Worm (Caenorhabditis elegans) whole organism, late embryonic: ENCODE measurements around the gene F38A6.5.

Experiments used
- C08G9.2 ChIP-seq: sonication (generic microtip); optimal IDR thresholded peaks from 2 replicates; lab custom pipeline; 2016; ENCODE audit warnings: mild to moderate bottlenecking, missing genetic modification characterization, moderate library complexity, missing compliant biosample characterization
- F13H6.1 ChIP-seq: sonication (generic microtip); optimal IDR thresholded peaks from 2 replicates; lab custom pipeline; 2016; ENCODE audit warnings: missing genetic modification characterization, missing compliant biosample characterization
- K09A11.1 ChIP-seq: sonication (generic microtip); optimal IDR thresholded peaks from 2 replicates; lab custom pipeline; 2017; ENCODE audit warnings: antibody characterized with exemption, mild to moderate bottlenecking, missing genetic modification characterization, missing compliant biosample characterization; ENCODE audit not compliant: insufficient read depth
- ahr-1 ChIP-seq: sonication (generic microtip); optimal IDR thresholded peaks from 2 replicates; lab custom pipeline; 2016; ENCODE audit warnings: missing genetic modification characterization, missing compliant biosample characterization
- ama-1 ChIP-seq: fragments of 150-350 bp; optimal IDR thresholded peaks from 2 replicates; lab custom pipeline; 2014
- ceh-14 ChIP-seq: sonication (generic microtip); optimal IDR thresholded peaks from 2 replicates; lab custom pipeline; 2016; ENCODE audit warnings: missing genotype, missing genetic modification characterization, missing compliant biosample characterization
- ceh-18 ChIP-seq: sonication (generic microtip); optimal IDR thresholded peaks from 2 replicates; lab custom pipeline; 2016; ENCODE audit warnings: missing genetic modification characterization, missing compliant biosample characterization
- ceh-19 ChIP-seq: fragments of 200-800 bp; sonication (Bioruptor generic); optimal IDR thresholded peaks from 2 replicates; lab custom pipeline; 2018; ENCODE audit warnings: mild to moderate bottlenecking, missing genetic modification characterization, missing compliant biosample characterization
- ceh-30 ChIP-seq: fragments of 150-350 bp; optimal IDR thresholded peaks from 2 replicates; lab custom pipeline; 2014; ENCODE audit warnings: missing biosample characterization, missing genetic modification characterization
- ceh-34 ChIP-seq: sonication (generic microtip); optimal IDR thresholded peaks from 2 replicates; lab custom pipeline; 2016; ENCODE audit warnings: mild to moderate bottlenecking, missing genetic modification characterization, missing compliant biosample characterization
- ceh-45 ChIP-seq: fragments of 200-800 bp; sonication (Bioruptor generic); IDR thresholded peaks from 2 replicates; pipeline ENCODE4 v1.3.6; 2022; ENCODE audit warnings: missing genetic modification reagents, missing genetic modification characterization, missing compliant biosample characterization
- ceh-48 ChIP-seq: sonication (generic microtip); optimal IDR thresholded peaks from 2 replicates; lab custom pipeline; 2016; ENCODE audit warnings: missing genetic modification characterization, inconsistent platforms, missing compliant biosample characterization
- che-1 ChIP-seq: sonication (generic microtip); optimal IDR thresholded peaks from 2 replicates; lab custom pipeline; 2016; ENCODE audit warnings: mild to moderate bottlenecking, missing genetic modification characterization, missing compliant biosample characterization
- elt-2 ChIP-seq: sonication (generic microtip); optimal IDR thresholded peaks from 2 replicates; lab custom pipeline; 2016; ENCODE audit warnings: missing genetic modification reagents, missing genetic modification characterization, missing compliant biosample characterization
- elt-4 ChIP-seq: sonication (generic microtip); optimal IDR thresholded peaks from 2 replicates; lab custom pipeline; 2016; ENCODE audit warnings: missing genetic modification characterization, missing compliant biosample characterization
- ets-4 ChIP-seq: sonication (generic microtip); optimal IDR thresholded peaks from 2 replicates; lab custom pipeline; 2016; ENCODE audit warnings: missing genetic modification characterization, missing compliant biosample characterization
- fkh-6 ChIP-seq: sonication (generic microtip); optimal IDR thresholded peaks from 2 replicates; lab custom pipeline; 2016; ENCODE audit warnings: missing genetic modification characterization, missing compliant biosample characterization
- gmeb-2 ChIP-seq: sonication (generic microtip); optimal IDR thresholded peaks from 2 replicates; lab custom pipeline; 2016; ENCODE audit warnings: missing genetic modification characterization, inconsistent platforms, missing compliant biosample characterization
- hlh-13 ChIP-seq: fragments of 200-800 bp; sonication (Bioruptor generic); optimal IDR thresholded peaks from 2 replicates; lab custom pipeline; 2018; ENCODE audit warnings: mild to moderate bottlenecking, missing genetic modification characterization, missing compliant biosample characterization
- hlh-15 ChIP-seq: sonication (generic microtip); optimal IDR thresholded peaks from 2 replicates; lab custom pipeline; 2016; ENCODE audit warnings: missing genetic modification characterization, missing compliant biosample characterization
- hlh-6 ChIP-seq: sonication (generic microtip); optimal IDR thresholded peaks from 2 replicates; lab custom pipeline; 2016; ENCODE audit warnings: missing genotype, missing genetic modification characterization, missing compliant biosample characterization
- lim-6 ChIP-seq: sonication (generic microtip); optimal IDR thresholded peaks from 2 replicates; lab custom pipeline; 2016; ENCODE audit warnings: missing genetic modification characterization, missing compliant biosample characterization
- madf-2 ChIP-seq: sonication (generic microtip); optimal IDR thresholded peaks from 2 replicates; lab custom pipeline; 2017; ENCODE audit warnings: missing genetic modification characterization, missing compliant biosample characterization
- mec-3 ChIP-seq: sonication (generic microtip); optimal IDR thresholded peaks from 2 replicates; lab custom pipeline; 2016; ENCODE audit warnings: borderline replicate concordance, missing genetic modification characterization, missing compliant biosample characterization
- nfya-1 ChIP-seq: sonication (generic microtip); optimal IDR thresholded peaks from 2 replicates; lab custom pipeline; 2017; ENCODE audit warnings: missing genetic modification characterization, mild to moderate bottlenecking, missing compliant biosample characterization, antibody characterized with exemption, moderate library complexity
- nhr-232 ChIP-seq: sonication (generic microtip); optimal IDR thresholded peaks from 2 replicates; lab custom pipeline; 2016; ENCODE audit warnings: missing genetic modification characterization, missing compliant biosample characterization
- npax-4 ChIP-seq: sonication (generic microtip); optimal IDR thresholded peaks from 2 replicates; lab custom pipeline; 2016; ENCODE audit warnings: missing genetic modification characterization, missing compliant biosample characterization
- pat-9 ChIP-seq: fragments of 200-800 bp; sonication (Bioruptor generic); optimal IDR thresholded peaks from 2 replicates; lab custom pipeline; 2018; ENCODE audit warnings: mild to moderate bottlenecking, missing genetic modification characterization, moderate library complexity, missing compliant biosample characterization
- pax-1 ChIP-seq: fragments of 150-350 bp; optimal IDR thresholded peaks from 2 replicates; lab custom pipeline; 2014; ENCODE audit warnings: missing biosample characterization, missing genetic modification characterization
- pha-2 ChIP-seq: sonication (generic microtip); optimal IDR thresholded peaks from 2 replicates; lab custom pipeline; 2017; ENCODE audit warnings: mild to moderate bottlenecking, missing genetic modification characterization, missing compliant biosample characterization
- pha-4 ChIP-seq: fragments of 150-350 bp; optimal IDR thresholded peaks from 2 replicates; lab custom pipeline; 2018; ENCODE audit warnings: missing biosample characterization, missing genetic modification reagents, missing genetic modification characterization
- pqm-1 ChIP-seq: sonication (generic microtip); optimal IDR thresholded peaks from 2 replicates; lab custom pipeline; 2016; ENCODE audit warnings: missing genetic modification characterization, missing compliant biosample characterization
- pros-1 ChIP-seq: fragments of 150-350 bp; optimal IDR thresholded peaks from 2 replicates; lab custom pipeline; 2014; ENCODE audit warnings: missing biosample characterization, missing genetic modification reagents, missing genetic modification characterization
- ref-2 ChIP-seq: sonication (generic microtip); optimal IDR thresholded peaks from 2 replicates; lab custom pipeline; 2016; ENCODE audit warnings: missing genetic modification characterization, missing compliant biosample characterization
- sdc-2 ChIP-seq: sonication (generic microtip); optimal IDR thresholded peaks from 2 replicates; lab custom pipeline; 2016; ENCODE audit warnings: missing genotype, missing genetic modification characterization, missing compliant biosample characterization
- syd-9 ChIP-seq: sonication (generic microtip); optimal IDR thresholded peaks from 2 replicates; lab custom pipeline; 2016; ENCODE audit warnings: mild to moderate bottlenecking, missing genetic modification characterization, moderate library complexity, missing compliant biosample characterization
- tbx-2 ChIP-seq: sonication (generic microtip); optimal IDR thresholded peaks from 2 replicates; lab custom pipeline; 2016; ENCODE audit warnings: missing genetic modification characterization, missing compliant biosample characterization
- ttx-3 ChIP-seq: sonication (generic microtip); optimal IDR thresholded peaks from 2 replicates; lab custom pipeline; 2016; ENCODE audit warnings: missing genetic modification reagents, missing genetic modification characterization, missing compliant biosample characterization

Gene F38A6.5

DNA sequence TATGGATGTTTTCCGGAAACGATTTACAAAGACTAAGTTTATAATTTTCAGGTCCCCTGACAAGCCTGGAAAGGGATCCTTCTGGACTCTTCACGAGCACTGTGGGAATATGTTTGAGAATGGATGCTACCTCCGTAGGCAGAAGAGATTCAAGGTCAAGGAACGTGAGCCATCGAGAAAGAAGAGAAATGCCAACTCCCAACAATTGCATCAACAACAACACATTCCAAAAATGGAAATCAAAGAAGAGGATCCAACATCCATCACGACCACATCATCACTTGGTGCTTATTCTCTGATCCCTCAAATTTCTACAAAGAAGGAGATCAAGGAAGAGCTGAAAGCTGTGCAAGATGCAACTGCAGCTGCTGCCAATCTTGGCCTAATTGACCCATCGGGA is 15.4 kb downstream of the F38A6.5 start:
- TF ChIP-seq ceh-45 (GFP tag; lab: Robert Waterston, UW): no peak
- no peak for TF ChIP-seq pat-9
- no peak for TF ChIP-seq madf-2 (tag; lab: Kevin White, UChicago)
- TF ChIP-seq ttx-3 (tag; lab: Kevin White, UChicago): no peak
- TF ChIP-seq ama-1: no peak
- TF ChIP-seq ets-4 (tag; lab: Kevin White, UChicago): no peak
- no peak for TF ChIP-seq ceh-30 (tag; lab: Kevin White, UChicago)
- no peak for TF ChIP-seq lim-6 (tag; lab: Kevin White, UChicago)
- TF ChIP-seq F13H6.1 (tag; lab: Kevin White, UChicago): no peak
- no peak for TF ChIP-seq pros-1 (tag; lab: Kevin White, UChicago)
- no peak for TF ChIP-seq hlh-6 (tag; lab: Kevin White, UChicago)
- TF ChIP-seq hlh-13 (GFP tag; lab: Kevin White, UChicago): no peak
- TF ChIP-seq elt-4 (tag; lab: Kevin White, UChicago): no peak

DNA sequence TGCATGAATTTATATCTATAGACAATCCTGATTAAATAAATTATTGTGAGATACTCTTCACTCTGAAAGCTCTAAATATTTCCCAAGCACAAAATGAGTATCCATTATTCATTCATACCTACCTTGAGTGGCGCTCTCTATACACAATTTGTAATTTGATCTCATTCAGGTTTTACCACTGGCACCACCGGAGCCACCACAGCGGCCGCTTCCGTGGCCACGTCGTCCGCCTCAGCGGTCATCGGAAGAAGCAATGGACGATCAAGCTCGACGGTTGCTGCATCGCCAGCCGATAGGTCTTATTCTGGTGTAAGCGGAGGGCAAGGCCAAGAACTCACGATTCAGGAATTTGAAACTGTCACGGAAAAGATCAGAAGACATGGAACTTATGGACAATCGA is 16.3 kb downstream of the F38A6.5 start:
- TF ChIP-seq pha-4 (no peak), ceh-19 (GFP tag; lab: Kevin White, UChicago) (peak; percentile 22), ceh-34 (tag; lab: Kevin White, UChicago) (peak; percentile 66)

DNA sequence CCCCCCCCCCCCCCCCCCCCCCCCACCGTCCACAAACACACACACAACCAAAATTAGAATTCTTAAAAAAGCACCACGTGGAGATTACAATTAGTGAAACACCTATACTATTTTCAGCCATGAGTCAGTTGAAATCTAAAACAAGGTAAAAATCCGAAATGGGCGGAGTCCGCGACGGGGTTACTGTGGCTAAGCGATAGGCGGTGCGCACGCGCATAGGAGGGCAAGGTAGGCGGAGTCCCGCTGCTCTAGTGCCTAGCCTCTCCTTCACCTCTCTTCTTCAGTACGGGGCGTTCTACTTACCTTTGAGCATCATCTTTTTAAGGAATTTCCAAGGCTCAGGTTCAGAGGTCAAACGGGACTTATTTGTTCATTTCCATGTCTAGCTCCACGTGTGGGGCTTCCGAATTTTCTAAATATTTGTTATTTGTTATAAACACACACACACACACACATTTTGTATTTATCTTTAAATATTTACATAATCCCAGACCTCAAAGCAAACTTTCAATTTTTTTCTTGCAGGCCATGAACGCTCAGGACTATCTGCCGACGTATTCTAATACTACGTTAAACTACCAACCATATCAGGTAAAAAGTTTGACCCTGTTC is 17.1 kb downstream of the F38A6.5 start:
- TF ChIP-seq pax-1 (tag; lab: Kevin White, UChicago) (no peak), pat-9 (no peak), ceh-19 (GFP tag; lab: Kevin White, UChicago) (no peak), ceh-45 (GFP tag; lab: Robert Waterston, UW) (peak; percentile 38; the same call in 1 of the 2 replicates), C08G9.2 (tag; lab: Kevin White, UChicago) (no peak), nfya-1 (tag; lab: Kevin White, UChicago) (peak; percentile 41), pha-2 (peak; percentile 53)

DNA sequence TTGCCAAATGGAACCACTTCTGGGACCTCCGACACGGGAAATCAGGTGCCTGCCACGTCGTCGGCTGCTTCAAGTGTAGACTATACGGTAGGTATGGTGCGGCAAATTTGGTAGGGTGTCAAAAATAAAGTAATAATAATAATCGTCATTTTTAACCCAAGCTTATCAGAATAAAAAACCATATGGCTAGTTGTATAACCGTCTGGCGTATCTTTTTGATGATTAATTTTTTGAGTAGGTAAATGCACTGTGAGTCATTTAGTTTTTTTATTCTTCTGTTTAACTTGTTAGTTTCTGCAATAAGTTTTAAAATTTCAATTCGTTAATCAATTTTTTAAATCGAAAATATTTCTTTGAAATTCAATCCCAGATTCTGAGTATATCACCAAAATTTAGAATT is 18.1 kb downstream of the F38A6.5 start:
- no peak for TF ChIP-seq hlh-13 (GFP tag; lab: Kevin White, UChicago)
- TF ChIP-seq ttx-3 (tag; lab: Kevin White, UChicago): no peak
- no peak for TF ChIP-seq madf-2 (tag; lab: Kevin White, UChicago)
- TF ChIP-seq ceh-14 (tag; lab: Kevin White, UChicago): no peak
- no peak for TF ChIP-seq pqm-1
- no peak for TF ChIP-seq ceh-34 (tag; lab: Kevin White, UChicago)
- no peak for TF ChIP-seq npax-4 (tag; lab: Kevin White, UChicago)

DNA sequence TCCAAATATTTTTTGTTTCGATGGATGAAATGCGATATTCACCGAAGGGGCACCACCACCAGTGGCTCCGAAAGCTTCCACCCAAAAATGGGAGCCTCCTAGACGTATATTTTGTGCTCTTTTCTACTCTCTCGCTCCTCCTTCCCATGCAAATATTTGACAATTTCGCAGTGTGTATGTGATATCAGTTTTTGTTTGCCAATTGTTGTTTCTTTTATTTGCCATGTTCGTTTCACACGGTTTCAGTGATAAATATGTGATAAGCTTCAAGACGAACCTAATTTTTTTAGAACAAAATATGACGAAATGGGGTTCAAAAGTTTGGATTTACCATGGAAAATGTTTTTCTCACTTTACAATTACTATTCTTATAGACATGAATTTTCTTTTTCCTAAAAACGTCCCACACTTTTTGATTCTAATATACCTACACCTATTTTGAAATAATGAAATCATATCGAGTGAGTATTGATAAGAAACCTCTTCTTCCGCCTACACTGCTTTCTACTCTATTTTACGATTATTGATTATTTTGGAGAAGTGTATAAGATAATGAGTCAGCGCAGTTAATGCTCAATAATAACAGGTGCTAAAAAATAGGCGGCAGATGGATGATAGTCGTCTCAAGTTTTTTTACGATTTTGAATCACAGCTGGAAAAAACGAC is 19.6 kb downstream of the F38A6.5 start:
- TF ChIP-seq K09A11.1 (tag; lab: Kevin White, UChicago): no peak
- TF ChIP-seq pha-4: no peak
- TF ChIP-seq nhr-232 (tag; lab: Kevin White, UChicago): no peak
- TF ChIP-seq mec-3 (tag; lab: Kevin White, UChicago): no peak

DNA sequence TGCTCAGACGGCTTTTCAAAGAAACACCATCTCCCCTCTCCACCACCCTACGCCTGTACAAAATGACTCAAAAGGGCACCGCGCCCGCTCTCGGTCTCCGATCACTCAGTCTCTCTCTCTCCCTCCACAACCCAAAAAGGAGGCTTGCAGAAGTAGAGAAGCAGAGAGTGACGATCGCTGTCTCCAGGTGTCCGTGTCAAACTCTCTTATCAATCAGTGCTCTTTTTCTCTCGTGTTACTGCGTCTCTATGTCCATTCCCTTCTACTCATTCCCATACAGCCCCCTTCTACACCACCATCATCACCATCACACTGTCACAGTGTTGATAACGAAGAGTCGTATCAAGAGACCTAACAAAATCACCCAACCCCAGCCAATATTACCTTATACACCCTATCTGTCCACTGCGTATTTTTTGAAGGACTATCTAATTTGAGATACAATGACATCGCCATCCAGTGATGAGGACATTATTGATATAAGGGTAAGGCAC is 20.9 kb downstream of the F38A6.5 start, which contains the start of gene pha-4:
Gene pha-4, plus strand, starts transcription at position 444 of the 494 bp plus-strand sequence.
- TF ChIP-seq ceh-18 (tag; lab: Kevin White, UChicago) (peak; percentile 9), hlh-15 (tag; lab: Kevin White, UChicago) (no peak), fkh-6 (no peak), gmeb-2 (tag; lab: Kevin White, UChicago) (no peak), che-1 (tag; lab: Kevin White, UChicago) (no peak), tbx-2 (tag; lab: Kevin White, UChicago) (peak; percentile 9), pha-2 (no peak), ref-2 (tag; lab: Kevin White, UChicago) (no peak), ceh-48 (tag; lab: Kevin White, UChicago) (no peak), sdc-2 (no peak), npax-4 (tag; lab: Kevin White, UChicago) (no peak), ahr-1 (no peak), hlh-13 (GFP tag; lab: Kevin White, UChicago) (no peak), syd-9 (no peak), elt-2 (peak; percentile 82)
